Worm (Caenorhabditis elegans) whole organism, L1 larva: ENCODE measurements around the gene sre-43.

Experiments used
- blmp-1 ChIP-seq: fragments of 150-350 bp; optimal IDR thresholded peaks from 2 replicates; lab custom pipeline; 2014; ENCODE audit warnings: missing biosample characterization, missing genetic modification characterization
- elt-3 ChIP-seq, 6 experiments: fragments of 150-350 bp in 1 of 6; sonication (generic microtip); optimal IDR thresholded peaks; 2 replicates each; lab custom pipeline; 2017 to 2018; ENCODE audit warnings: missing biosample characterization in 6 of 6, missing genetic modification characterization in 6 of 6, inconsistent platforms in 1 of 6
- grh-1 ChIP-seq: fragments of 200-800 bp; sonication (Bioruptor generic); IDR thresholded peaks from 2 replicates; pipeline ENCODE4 v1.3.6; 2022; ENCODE audit warnings: missing genetic modification reagents, missing genetic modification characterization, missing compliant biosample characterization
- hpl-2 ChIP-seq: fragments of 150-350 bp; optimal IDR thresholded peaks from 2 replicates; lab custom pipeline; 2014; ENCODE audit warnings: missing biosample characterization, missing genetic modification reagents, missing genetic modification characterization
- lin-14 ChIP-seq: fragments of 200-800 bp; sonication (Bioruptor generic); optimal IDR thresholded peaks from 2 replicates; lab custom pipeline; 2018; ENCODE audit warnings: mild to moderate bottlenecking, missing genetic modification characterization, moderate library complexity, missing compliant biosample characterization
- lsy-2 ChIP-seq, 2 experiments: fragments of 150-350 bp; optimal IDR thresholded peaks; 2 replicates each; lab custom pipeline; 2014; ENCODE audit warnings: missing biosample characterization in 2 of 2, missing genetic modification characterization in 2 of 2
- nhr-76 ChIP-seq: sonication (generic microtip); optimal IDR thresholded peaks from 2 replicates; lab custom pipeline; 2017; ENCODE audit warnings: missing biosample characterization, missing genetic modification characterization
- nhr-90 ChIP-seq: sonication (generic microtip); optimal IDR thresholded peaks from 2 replicates; lab custom pipeline; 2016; ENCODE audit warnings: mild to moderate bottlenecking, missing genetic modification characterization, missing compliant biosample characterization; ENCODE audit not compliant: poor library complexity
- skn-1 ChIP-seq: fragments of 150-350 bp; optimal IDR thresholded peaks from 2 replicates; lab custom pipeline; 2014; ENCODE audit warnings: missing biosample characterization, missing genetic modification characterization
- unc-62 ChIP-seq: fragments of 150-350 bp; optimal IDR thresholded peaks from 2 replicates; lab custom pipeline; 2014; ENCODE audit warnings: missing biosample characterization, missing genetic modification reagents, missing genetic modification characterization

- TF ChIP-seq elt-3 (tag; optimal IDR thresholded peaks at IDR 0.05; lab: Kevin White, UChicago), result no peak
- no peak for TF ChIP-seq lin-14 (GFP tag; lab: Kevin White, UChicago)
- TF ChIP-seq skn-1 (tag; lab: Kevin White, UChicago), result no peak
- TF ChIP-seq hpl-2 (GFP tag; lab: Kevin White, UChicago), result no peak
- no peak for TF ChIP-seq lsy-2 (tag; optimal IDR thresholded peaks at IDR 0.05; lab: Kevin White, UChicago)
- TF ChIP-seq grh-1, result no peak
- no peak for TF ChIP-seq unc-62 (GFP tag; lab: Kevin White, UChicago)
- TF ChIP-seq nhr-90 (tag; lab: Kevin White, UChicago), result no peak
- TF ChIP-seq blmp-1, result no peak
- no peak for TF ChIP-seq nhr-76
Observed at ce11 chrII:13981097-13981496, 12.2 kb upstream of the sre-43 start, which contains the start of gene Y39G8B.9.
